Worm (Caenorhabditis elegans) whole organism, young adult: ENCODE results near the gene ttll-4.

Experiments used
- F10E7.11 ChIP-seq: sonication (generic microtip); optimal IDR thresholded peaks from 2 replicates; lab custom pipeline; 2017; ENCODE audit warnings: mild to moderate bottlenecking, missing genetic modification characterization, moderate library complexity, missing compliant biosample characterization
- dpl-1 ChIP-seq: fragments of 150-350 bp; optimal IDR thresholded peaks from 2 replicates; lab custom pipeline; 2014; ENCODE audit warnings: missing biosample characterization, missing genetic modification reagents, missing genetic modification characterization
- lsy-27 ChIP-seq: sonication (generic microtip); optimal IDR thresholded peaks from 2 replicates; lab custom pipeline; 2017; ENCODE audit warnings: missing genetic modification characterization, mild to moderate bottlenecking, missing compliant biosample characterization, antibody characterized with exemption, missing genotype, borderline replicate concordance; ENCODE audit not compliant: insufficient read depth
- mel-28 ChIP-seq: sonication (generic microtip); optimal IDR thresholded peaks from 2 replicates; lab custom pipeline; 2016; ENCODE audit warnings: borderline replicate concordance, mild to moderate bottlenecking, missing genetic modification characterization, missing compliant biosample characterization
- mes-4 ChIP-seq: sonication (generic microtip); optimal IDR thresholded peaks from 2 replicates; lab custom pipeline; 2016; ENCODE audit warnings: missing genotype, missing genetic modification characterization, missing compliant biosample characterization
- snpc-1.3 ChIP-seq: sonication (generic microtip); optimal IDR thresholded peaks from 2 replicates; lab custom pipeline; 2017; ENCODE audit warnings: missing genetic modification characterization, mild to moderate bottlenecking, missing compliant biosample characterization, antibody characterized with exemption, moderate library complexity, missing genotype, missing genetic modification reagents; ENCODE audit not compliant: insufficient read depth

ce11 chrIII:10156269-10156668 is 32.3 kb downstream of the ttll-4 start:
- TF ChIP-seq snpc-1.3, result no peak
- TF ChIP-seq lsy-27 (tag; lab: Kevin White, UChicago), result no peak
- no peak for TF ChIP-seq mel-28 (tag; lab: Kevin White, UChicago)
- no peak for TF ChIP-seq F10E7.11 (tag; lab: Kevin White, UChicago)
- TF ChIP-seq mes-4, result no peak
- TF ChIP-seq dpl-1, result no peak
